Worm (Caenorhabditis elegans) whole organism, L4 larva: ENCODE results near the gene lips-10.

Experiments used
- F10B5.3 ChIP-seq: sonication (generic microtip); optimal IDR thresholded peaks from 2 replicates; lab custom pipeline; 2016; ENCODE audit warnings: mild to moderate bottlenecking, missing genetic modification characterization, missing compliant biosample characterization
- F26F4.8 ChIP-seq: fragments of 200-800 bp; sonication (Bioruptor generic); conservative IDR thresholded peaks from 2 replicates; pipeline ENCODE4 v1.3.6; 2022; ENCODE audit warnings: missing genetic modification characterization, missing compliant biosample characterization
- F37D6.2 ChIP-seq: sonication (generic microtip); optimal IDR thresholded peaks from 2 replicates; lab custom pipeline; 2016; ENCODE audit warnings: mild to moderate bottlenecking, missing genetic modification characterization, missing compliant biosample characterization
- F49E8.2 ChIP-seq: sonication (generic microtip); optimal IDR thresholded peaks from 2 replicates; lab custom pipeline; 2016; ENCODE audit warnings: missing compliant biosample characterization, mild to moderate bottlenecking, missing genetic modification characterization, borderline replicate concordance
- T20F7.1 ChIP-seq: fragments of 200-800 bp; sonication (Bioruptor generic); optimal IDR thresholded peaks from 2 replicates; lab custom pipeline; 2018; ENCODE audit warnings: mild to moderate bottlenecking, missing genetic modification characterization, missing compliant biosample characterization
- Y48G9A.11 ChIP-seq: fragments of 200-800 bp; sonication (Bioruptor generic); IDR thresholded peaks from 2 replicates; pipeline ENCODE4 v1.3.6; 2022; ENCODE audit warnings: missing genetic modification reagents, missing genetic modification characterization, missing compliant biosample characterization
- Y75B8A.6 ChIP-seq: fragments of 200-800 bp; sonication (Bioruptor generic); IDR thresholded peaks from 2 replicates; pipeline ENCODE4 v1.3.6; 2022; ENCODE audit warnings: missing genetic modification reagents, missing genetic modification characterization, missing compliant biosample characterization
- aha-1 ChIP-seq: fragments of 150-350 bp; peaks from one replicate; lab custom pipeline; 2014; ENCODE audit warnings: missing biosample characterization, missing genetic modification characterization
- arid-1 ChIP-seq: fragments of 200-800 bp; sonication (Bioruptor generic); conservative IDR thresholded peaks from 2 replicates; pipeline ENCODE4 v1.3.6; 2022; ENCODE audit warnings: missing genetic modification reagents, missing genetic modification characterization, missing compliant biosample characterization
- attf-4 ChIP-seq: sonication (generic microtip); optimal IDR thresholded peaks from 3 replicates; lab custom pipeline; 2017; ENCODE audit warnings: missing biosample characterization, missing genetic modification characterization
- ceh-28 ChIP-seq: fragments of 150-350 bp; optimal IDR thresholded peaks from 2 replicates; lab custom pipeline; 2014; ENCODE audit warnings: missing biosample characterization, missing genetic modification reagents, missing genetic modification characterization
- ceh-32 ChIP-seq: sonication (generic microtip); optimal IDR thresholded peaks from 2 replicates; lab custom pipeline; 2016; ENCODE audit warnings: mild to moderate bottlenecking, missing genetic modification characterization, missing compliant biosample characterization; ENCODE audit not compliant: poor library complexity
- ceh-44 ChIP-seq: fragments of 200-800 bp; sonication (Bioruptor generic); IDR thresholded peaks from 2 replicates; pipeline ENCODE4 v1.3.6; 2022; ENCODE audit warnings: missing genetic modification reagents, missing genetic modification characterization, missing compliant biosample characterization
- ces-1 ChIP-seq: fragments of 150-350 bp; sonication (generic microtip); optimal IDR thresholded peaks from 4 replicates; lab custom pipeline; 2014; ENCODE audit warnings: missing biosample characterization, missing genetic modification reagents, missing genetic modification characterization
- cey-2 ChIP-seq: sonication (generic microtip); optimal IDR thresholded peaks from 3 replicates; lab custom pipeline; 2017; ENCODE audit warnings: missing genetic modification characterization, mild to moderate bottlenecking, missing compliant biosample characterization, antibody characterized with exemption, borderline replicate concordance; ENCODE audit not compliant: insufficient read depth
- daf-16 ChIP-seq, 3 experiments: sonication (generic microtip); optimal IDR thresholded peaks; 2 replicates each; lab custom pipeline; 2016 to 2017; ENCODE audit warnings: missing genetic modification characterization in 3 of 3, missing genetic modification reagents in 3 of 3, mild to moderate bottlenecking in 2 of 3, missing compliant biosample characterization in 2 of 3, missing biosample characterization in 1 of 3, moderate library complexity in 1 of 3
- daf-8 ChIP-seq: fragments of 200-800 bp; sonication (Bioruptor generic); IDR thresholded peaks from 2 replicates; pipeline ENCODE4 v1.3.6; 2022; ENCODE audit warnings: missing genetic modification characterization, missing compliant biosample characterization
- dmd-6 ChIP-seq: fragments of 200-800 bp; sonication (Bioruptor generic); IDR thresholded peaks from 2 replicates; pipeline ENCODE4 v1.3.6; 2022; ENCODE audit warnings: missing genetic modification reagents, missing genetic modification characterization, missing compliant biosample characterization
- dve-1 ChIP-seq: sonication (generic microtip); optimal IDR thresholded peaks from 2 replicates; lab custom pipeline; 2017; ENCODE audit warnings: antibody characterized with exemption, mild to moderate bottlenecking, missing genetic modification characterization, missing compliant biosample characterization; ENCODE audit not compliant: insufficient read depth
- egl-43 ChIP-seq: fragments of 200-800 bp; sonication (Bioruptor generic); IDR thresholded peaks from 2 replicates; pipeline ENCODE4 v1.3.6; 2022; ENCODE audit warnings: missing genetic modification reagents, missing genetic modification characterization, missing compliant biosample characterization
- fkh-10 ChIP-seq: fragments of 150-350 bp; optimal IDR thresholded peaks from 2 replicates; lab custom pipeline; 2014; ENCODE audit warnings: missing biosample characterization, missing genetic modification reagents, missing genetic modification characterization
- hif-1 ChIP-seq, 2 experiments: sonication (generic microtip); optimal IDR thresholded peaks; 2 replicates each; lab custom pipeline; 2016 to 2017; ENCODE audit warnings: missing compliant biosample characterization in 2 of 2, missing genetic modification characterization in 2 of 2, missing genetic modification reagents in 2 of 2, missing genotype in 2 of 2, mild to moderate bottlenecking in 1 of 2
- hlh-11 ChIP-seq: fragments of 200-800 bp; sonication (Bioruptor generic); optimal IDR thresholded peaks from 2 replicates; lab custom pipeline; 2018; ENCODE audit warnings: mild to moderate bottlenecking, missing genetic modification characterization, missing compliant biosample characterization
- hlh-30 ChIP-seq: sonication (generic microtip); optimal IDR thresholded peaks from 2 replicates; lab custom pipeline; 2017; ENCODE audit warnings: antibody characterized with exemption, mild to moderate bottlenecking, missing genetic modification characterization, missing compliant biosample characterization; ENCODE audit not compliant: insufficient read depth
- hmg-1.1 ChIP-seq: fragments of 200-800 bp; sonication (Bioruptor generic); IDR thresholded peaks from 2 replicates; pipeline ENCODE4 v1.3.6; 2022; ENCODE audit warnings: missing genetic modification reagents, missing genetic modification characterization, missing compliant biosample characterization
- lin-13 ChIP-seq: fragments of 150-350 bp; optimal IDR thresholded peaks from 2 replicates; lab custom pipeline; 2014; ENCODE audit warnings: missing biosample characterization, missing genetic modification reagents, missing genetic modification characterization
- lin-15B ChIP-seq: fragments of 150-350 bp; sonication (generic microtip); optimal IDR thresholded peaks from 3 replicates; lab custom pipeline; 2014; ENCODE audit warnings: missing biosample characterization, missing genetic modification characterization
- lin-38 ChIP-seq: fragments of 200-800 bp; sonication (Bioruptor generic); IDR thresholded peaks from 2 replicates; pipeline ENCODE4 v1.3.6; 2022; ENCODE audit warnings: missing genetic modification reagents, missing genetic modification characterization, missing compliant biosample characterization
- lin-39 ChIP-seq: fragments of 150-350 bp; optimal IDR thresholded peaks from 2 replicates; lab custom pipeline; 2014; ENCODE audit warnings: missing biosample characterization, missing genetic modification reagents, missing genetic modification characterization
- madf-9 ChIP-seq: fragments of 200-800 bp; sonication (Bioruptor generic); conservative IDR thresholded peaks from 2 replicates; pipeline ENCODE4 v1.3.6; 2022; ENCODE audit warnings: missing genetic modification reagents, missing genetic modification characterization, missing compliant biosample characterization
- mdl-1 ChIP-seq, 2 experiments: fragments of 150-350 bp in 1 of 2; sonication (generic microtip) in 1 of 2; optimal IDR thresholded peaks; 2 replicates each; lab custom pipeline; 2014 to 2017; ENCODE audit warnings: missing biosample characterization in 2 of 2, missing genetic modification characterization in 2 of 2
- mep-1 ChIP-seq: fragments of 150-350 bp; sonication (generic microtip); optimal IDR thresholded peaks from 3 replicates; lab custom pipeline; 2014; ENCODE audit warnings: missing biosample characterization, missing genetic modification characterization
- mxl-3 ChIP-seq: fragments of 200-800 bp; sonication (Bioruptor generic); optimal IDR thresholded peaks from 2 replicates; lab custom pipeline; 2018; ENCODE audit warnings: mild to moderate bottlenecking, missing genetic modification characterization, missing compliant biosample characterization
- nhr-111 ChIP-seq: fragments of 200-800 bp; sonication (Bioruptor generic); optimal IDR thresholded peaks from 2 replicates; lab custom pipeline; 2018; ENCODE audit warnings: mild to moderate bottlenecking, missing genetic modification characterization, missing compliant biosample characterization
- nhr-25 ChIP-seq: sonication (generic microtip); optimal IDR thresholded peaks from 2 replicates; lab custom pipeline; 2017; ENCODE audit warnings: missing genetic modification characterization, mild to moderate bottlenecking, missing compliant biosample characterization, antibody characterized with exemption, moderate library complexity, borderline replicate concordance; ENCODE audit not compliant: insufficient read depth
- nhr-42 ChIP-seq: fragments of 200-800 bp; sonication (Bioruptor generic); IDR thresholded peaks from 2 replicates; pipeline ENCODE4 v1.3.6; 2022; ENCODE audit warnings: missing genetic modification characterization, missing compliant biosample characterization
- nhr-6 ChIP-seq: fragments of 150-350 bp; optimal IDR thresholded peaks from 2 replicates; lab custom pipeline; 2014; ENCODE audit warnings: missing biosample characterization, missing genetic modification characterization
- php-3 ChIP-seq: fragments of 200-800 bp; sonication (Bioruptor generic); IDR thresholded peaks from 2 replicates; pipeline ENCODE4 v1.3.6; 2022; ENCODE audit warnings: missing genetic modification reagents, missing genetic modification characterization, missing compliant biosample characterization
- sdz-12 ChIP-seq: fragments of 200-800 bp; sonication (Bioruptor generic); optimal IDR thresholded peaks from 2 replicates; lab custom pipeline; 2018; ENCODE audit warnings: mild to moderate bottlenecking, missing genetic modification characterization, missing compliant biosample characterization
- set-16 ChIP-seq: fragments of 200-800 bp; sonication (Bioruptor generic); IDR thresholded peaks from 2 replicates; pipeline ENCODE4 v1.3.6; 2022; ENCODE audit warnings: missing genetic modification reagents, missing genetic modification characterization, missing compliant biosample characterization
- tra-1 ChIP-seq: fragments of 200-800 bp; sonication (Bioruptor generic); IDR thresholded peaks from 2 replicates; pipeline ENCODE4 v1.3.6; 2022; ENCODE audit warnings: missing genetic modification reagents, missing genetic modification characterization, missing compliant biosample characterization
- unc-62 ChIP-seq, 3 experiments: fragments of 150-350 bp in 1 of 3; sonication (generic microtip); optimal IDR thresholded peaks in 2 of 3; peaks in 1 of 3; 1 replicate in 1 of 3; 2 replicates in 2 of 3; lab custom pipeline; 2014 to 2017; ENCODE audit warnings: missing biosample characterization in 3 of 3, missing genetic modification characterization in 3 of 3, missing genetic modification reagents in 3 of 3, missing genotype in 1 of 3
- zag-1 ChIP-seq: fragments of 150-350 bp; optimal IDR thresholded peaks from 2 replicates; lab custom pipeline; 2014; ENCODE audit warnings: missing biosample characterization, missing genetic modification characterization

Gene lips-10

DNA sequence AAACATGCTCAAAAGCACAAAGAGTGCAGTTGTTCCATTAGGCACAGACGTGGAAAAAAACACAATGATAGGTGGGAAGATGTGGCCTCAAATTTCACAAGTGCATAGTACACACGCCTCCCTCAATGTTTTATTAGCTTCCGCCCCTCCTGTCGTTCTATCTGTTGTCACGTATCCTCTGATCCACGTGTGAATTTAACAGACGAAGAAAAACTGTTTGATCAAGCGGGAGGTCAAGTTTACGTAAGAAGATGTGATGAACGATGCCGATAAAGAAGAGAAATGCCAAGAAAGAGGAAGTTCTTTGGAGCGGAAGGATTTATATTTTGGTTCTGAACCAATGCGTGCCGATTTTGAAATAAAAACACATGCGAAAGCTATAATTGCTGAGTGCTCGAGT, 11.8 kb downstream of the lips-10 start:
- peak in 1 of 2 experiments; percentile 51 for TF ChIP-seq unc-62 (GFP tag; optimal IDR thresholded peaks at IDR 0.05 in 1 of 2; lab: Kevin White, UChicago)
- no peak for TF ChIP-seq unc-62 (tag; optimal IDR thresholded peaks at IDR 0.05; lab: Kevin White, UChicago)
- peak in 1 of 2 experiments; percentile 40 for TF ChIP-seq hif-1 (tag; optimal IDR thresholded peaks at IDR 0.05; lab: Kevin White, UChicago)
- peak; percentile 2 for TF ChIP-seq mxl-3 (GFP tag; lab: Kevin White, UChicago)
- no peak for TF ChIP-seq lin-38 (GFP tag; lab: Robert Waterston, UW)
- TF ChIP-seq aha-1 (tag; lab: Kevin White, UChicago): no peak

- TF ChIP-seq nhr-42 (GFP tag; lab: Robert Waterston, UW) (no peak), F10B5.3 (tag; lab: Kevin White, UChicago) (no peak), ceh-32 (tag; lab: Kevin White, UChicago) (no peak), lin-39 (tag; lab: Kevin White, UChicago) (no peak), dve-1 (no peak), Y48G9A.11 (GFP tag; lab: Robert Waterston, UW) (no peak), attf-4 (tag; lab: Kevin White, UChicago) (no peak), php-3 (GFP tag; lab: Robert Waterston, UW) (no peak), lin-15B (tag; lab: Kevin White, UChicago) (no peak), zag-1 (tag; lab: Kevin White, UChicago) (no peak), lin-13 (GFP tag; lab: Kevin White, UChicago) (no peak), Y75B8A.6 (GFP tag; lab: Robert Waterston, UW) (no peak), F37D6.2 (tag; lab: Kevin White, UChicago) (no peak), F26F4.8 (no peak), egl-43 (peak; percentile 34; the same call in 1 of the 2 replicates), madf-9 (GFP tag; lab: Robert Waterston, UW) (no peak), arid-1 (GFP tag; lab: Robert Waterston, UW) (no peak), aha-1 (tag; lab: Kevin White, UChicago) (peak; percentile 100), hif-1 (tag; optimal IDR thresholded peaks at IDR 0.05; lab: Kevin White, UChicago) (peak; percentile 94 to 99), daf-8 (GFP tag; lab: Robert Waterston, UW) (no peak), nhr-6 (tag; lab: Kevin White, UChicago) (no peak), hlh-30 (peak; percentile 32), mdl-1 (tag; optimal IDR thresholded peaks at IDR 0.05; lab: Kevin White, UChicago) (no peak), fkh-10 (no peak), tra-1 (GFP tag; lab: Robert Waterston, UW) (0 out of 2 replicates have a peak, but pooled peaks have one; percentile 13), nhr-111 (GFP tag; lab: Kevin White, UChicago) (no peak), T20F7.1 (GFP tag; lab: Kevin White, UChicago) (no peak), sdz-12 (no peak), mep-1 (tag; lab: Kevin White, UChicago) (peak; percentile 18), ceh-28 (tag; lab: Kevin White, UChicago) (no peak), cey-2 (tag; lab: Kevin White, UChicago) (no peak), hmg-1.1 (GFP tag; lab: Robert Waterston, UW) (no peak), ceh-44 (no peak), lin-38 (GFP tag; lab: Robert Waterston, UW) (no peak), F49E8.2 (no peak), nhr-25 (tag; lab: Kevin White, UChicago) (no peak), ces-1 (GFP tag; lab: Kevin White, UChicago) (no peak), daf-16 (GFP tag; optimal IDR thresholded peaks at IDR 0.05; lab: Kevin White, UChicago) (no peak), daf-16 (tag; optimal IDR thresholded peaks at IDR 0.05; lab: Kevin White, UChicago) (no peak), hlh-11 (no peak), dmd-6 (GFP tag; lab: Robert Waterston, UW) (no peak), set-16 (GFP tag; lab: Robert Waterston, UW) (peak; percentile 32; the same call in 1 of the 2 replicates)
These were observed 12.5 kb downstream of the lips-10 start for ce11 chrII:8451425-8451824.
